Worm (Caenorhabditis elegans) whole organism, late embryonic: ENCODE data around the gene glo-1.

Experiments used
- C38D4.7 ChIP-seq: fragments of 200-800 bp; sonication (Bioruptor generic); optimal IDR thresholded peaks from 2 replicates; lab custom pipeline; 2018; ENCODE audit warnings: mild to moderate bottlenecking, missing genetic modification characterization, moderate library complexity, missing compliant biosample characterization
- T23F11.4 ChIP-seq: fragments of 200-800 bp; sonication (Bioruptor generic); optimal IDR thresholded peaks from 2 replicates; lab custom pipeline; 2018; ENCODE audit warnings: mild to moderate bottlenecking, missing genetic modification characterization, missing compliant biosample characterization
- Y22D7AL.16 ChIP-seq: sonication (generic microtip); optimal IDR thresholded peaks from 2 replicates; lab custom pipeline; 2016; ENCODE audit warnings: missing genetic modification characterization, missing compliant biosample characterization
- ceh-14 ChIP-seq: sonication (generic microtip); optimal IDR thresholded peaks from 2 replicates; lab custom pipeline; 2016; ENCODE audit warnings: missing genotype, missing genetic modification characterization, missing compliant biosample characterization
- ceh-24 ChIP-seq: sonication (generic microtip); optimal IDR thresholded peaks from 2 replicates; lab custom pipeline; 2016; ENCODE audit warnings: mild to moderate bottlenecking, missing genetic modification characterization, missing compliant biosample characterization
- ceh-34 ChIP-seq: sonication (generic microtip); optimal IDR thresholded peaks from 2 replicates; lab custom pipeline; 2016; ENCODE audit warnings: mild to moderate bottlenecking, missing genetic modification characterization, missing compliant biosample characterization
- ceh-45 ChIP-seq: fragments of 200-800 bp; sonication (Bioruptor generic); IDR thresholded peaks from 2 replicates; pipeline ENCODE4 v1.3.6; 2022; ENCODE audit warnings: missing genetic modification reagents, missing genetic modification characterization, missing compliant biosample characterization
- fkh-10 ChIP-seq: fragments of 150-350 bp; optimal IDR thresholded peaks from 2 replicates; lab custom pipeline; 2014; ENCODE audit warnings: missing biosample characterization, missing genetic modification reagents, missing genetic modification characterization
- gmeb-2 ChIP-seq: sonication (generic microtip); optimal IDR thresholded peaks from 2 replicates; lab custom pipeline; 2016; ENCODE audit warnings: missing genetic modification characterization, inconsistent platforms, missing compliant biosample characterization
- hlh-13 ChIP-seq: fragments of 200-800 bp; sonication (Bioruptor generic); optimal IDR thresholded peaks from 2 replicates; lab custom pipeline; 2018; ENCODE audit warnings: mild to moderate bottlenecking, missing genetic modification characterization, missing compliant biosample characterization
- lim-6 ChIP-seq: sonication (generic microtip); optimal IDR thresholded peaks from 2 replicates; lab custom pipeline; 2016; ENCODE audit warnings: missing genetic modification characterization, missing compliant biosample characterization
- madf-2 ChIP-seq: sonication (generic microtip); optimal IDR thresholded peaks from 2 replicates; lab custom pipeline; 2017; ENCODE audit warnings: missing genetic modification characterization, missing compliant biosample characterization
- nfya-1 ChIP-seq: sonication (generic microtip); optimal IDR thresholded peaks from 2 replicates; lab custom pipeline; 2017; ENCODE audit warnings: missing genetic modification characterization, mild to moderate bottlenecking, missing compliant biosample characterization, antibody characterized with exemption, moderate library complexity
- nhr-232 ChIP-seq: sonication (generic microtip); optimal IDR thresholded peaks from 2 replicates; lab custom pipeline; 2016; ENCODE audit warnings: missing genetic modification characterization, missing compliant biosample characterization
- npax-4 ChIP-seq: sonication (generic microtip); optimal IDR thresholded peaks from 2 replicates; lab custom pipeline; 2016; ENCODE audit warnings: missing genetic modification characterization, missing compliant biosample characterization
- pat-9 ChIP-seq: fragments of 200-800 bp; sonication (Bioruptor generic); optimal IDR thresholded peaks from 2 replicates; lab custom pipeline; 2018; ENCODE audit warnings: mild to moderate bottlenecking, missing genetic modification characterization, moderate library complexity, missing compliant biosample characterization
- pax-1 ChIP-seq: fragments of 150-350 bp; optimal IDR thresholded peaks from 2 replicates; lab custom pipeline; 2014; ENCODE audit warnings: missing biosample characterization, missing genetic modification characterization
- ref-2 ChIP-seq: sonication (generic microtip); optimal IDR thresholded peaks from 2 replicates; lab custom pipeline; 2016; ENCODE audit warnings: missing genetic modification characterization, missing compliant biosample characterization
- rnt-1 ChIP-seq: sonication (generic microtip); optimal IDR thresholded peaks from 2 replicates; lab custom pipeline; 2016; ENCODE audit warnings: missing genetic modification characterization, missing compliant biosample characterization
- sox-4 ChIP-seq: sonication (generic microtip); optimal IDR thresholded peaks from 2 replicates; lab custom pipeline; 2017; ENCODE audit warnings: mild to moderate bottlenecking, missing genetic modification characterization, inconsistent platforms, missing compliant biosample characterization
- syd-9 ChIP-seq: sonication (generic microtip); optimal IDR thresholded peaks from 2 replicates; lab custom pipeline; 2016; ENCODE audit warnings: mild to moderate bottlenecking, missing genetic modification characterization, moderate library complexity, missing compliant biosample characterization
- tbx-2 ChIP-seq: sonication (generic microtip); optimal IDR thresholded peaks from 2 replicates; lab custom pipeline; 2016; ENCODE audit warnings: missing genetic modification characterization, missing compliant biosample characterization
- ttx-3 ChIP-seq: sonication (generic microtip); optimal IDR thresholded peaks from 2 replicates; lab custom pipeline; 2016; ENCODE audit warnings: missing genetic modification reagents, missing genetic modification characterization, missing compliant biosample characterization
- unc-42 ChIP-seq: sonication (generic microtip); optimal IDR thresholded peaks from 2 replicates; lab custom pipeline; 2016; ENCODE audit warnings: missing genotype, missing genetic modification characterization, missing compliant biosample characterization
- unc-55 ChIP-seq: sonication (generic microtip); optimal IDR thresholded peaks from 2 replicates; lab custom pipeline; 2017; ENCODE audit warnings: missing biosample characterization, missing genetic modification reagents, missing genetic modification characterization
- unc-86 ChIP-seq: sonication (generic microtip); optimal IDR thresholded peaks from 2 replicates; lab custom pipeline; 2016; ENCODE audit warnings: missing genetic modification characterization, missing compliant biosample characterization

glo-1 gene

ce11 chrX:9851745-9852330 lies 30.2 kb downstream of the glo-1 start, which contains the start of gene lec-7:
Gene lec-7, plus strand, starts transcription at chrX:9852041.
- TF ChIP-seq gmeb-2 (tag; lab: Kevin White, UChicago) = no peak
- TF ChIP-seq ceh-45 (GFP tag; lab: Robert Waterston, UW) = no peak
- no peak for TF ChIP-seq ceh-24 (tag; lab: Kevin White, UChicago)

- TF ChIP-seq T23F11.4 (GFP tag; lab: Kevin White, UChicago) (no peak), npax-4 (tag; lab: Kevin White, UChicago) (no peak)
These were observed 31.8 kb downstream of the glo-1 start, which contains the start of gene lec-8 for ce11 chrX:9850258-9850657. Gene lec-8, plus strand, starts transcription at chrX:9850571.

DNA sequence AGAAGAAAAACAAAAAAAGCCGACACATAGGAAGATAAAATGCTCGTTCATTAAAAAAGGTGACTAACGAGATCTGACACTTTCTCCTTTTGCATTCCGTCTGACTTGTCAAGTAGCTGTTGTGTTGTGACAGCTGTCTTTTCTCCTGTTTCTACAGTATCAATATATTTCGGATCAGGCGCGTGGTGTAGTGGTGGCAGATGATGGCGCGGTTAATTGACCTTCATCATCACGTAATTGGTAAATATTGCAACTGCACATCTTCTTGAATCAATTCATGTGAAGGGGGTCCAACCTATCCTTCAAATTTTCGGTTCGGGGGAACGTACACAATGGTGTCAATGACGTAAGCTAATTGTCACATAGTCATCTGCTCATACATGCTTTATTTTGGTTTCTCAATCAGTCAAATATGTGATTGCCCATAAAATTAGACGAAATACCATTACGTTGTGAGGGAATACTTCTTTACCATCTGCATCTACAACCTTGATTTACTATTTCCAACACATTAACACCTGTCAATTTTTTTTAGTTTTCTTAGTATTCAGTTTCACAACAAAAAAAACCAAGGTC lies 33.7 kb downstream of the glo-1 start:
- no peak for TF ChIP-seq ceh-34 (tag; lab: Kevin White, UChicago)
- no peak for TF ChIP-seq lim-6
- TF ChIP-seq ttx-3 = no peak
- TF ChIP-seq, all 69 proteins: peak for 0

- TF ChIP-seq hlh-13 (GFP tag; lab: Kevin White, UChicago) (no peak), unc-86 (tag; lab: Kevin White, UChicago) (no peak), ceh-34 (tag; lab: Kevin White, UChicago) (no peak), npax-4 (tag; lab: Kevin White, UChicago) (no peak), C38D4.7 (GFP tag; lab: Kevin White, UChicago) (no peak), sox-4 (no peak), fkh-10 (GFP tag; lab: Kevin White, UChicago) (no peak), pax-1 (tag; lab: Kevin White, UChicago) (no peak), pat-9 (tag; lab: Kevin White, UChicago) (no peak), ref-2 (tag; lab: Kevin White, UChicago) (no peak), madf-2 (tag; lab: Kevin White, UChicago) (no peak)
These were observed 35.0 kb downstream of the glo-1 start, which contains the start of gene vab-15 for ce11 chrX:9846975-9847374. Gene vab-15, plus strand, starts transcription at chrX:9847275.

DNA sequence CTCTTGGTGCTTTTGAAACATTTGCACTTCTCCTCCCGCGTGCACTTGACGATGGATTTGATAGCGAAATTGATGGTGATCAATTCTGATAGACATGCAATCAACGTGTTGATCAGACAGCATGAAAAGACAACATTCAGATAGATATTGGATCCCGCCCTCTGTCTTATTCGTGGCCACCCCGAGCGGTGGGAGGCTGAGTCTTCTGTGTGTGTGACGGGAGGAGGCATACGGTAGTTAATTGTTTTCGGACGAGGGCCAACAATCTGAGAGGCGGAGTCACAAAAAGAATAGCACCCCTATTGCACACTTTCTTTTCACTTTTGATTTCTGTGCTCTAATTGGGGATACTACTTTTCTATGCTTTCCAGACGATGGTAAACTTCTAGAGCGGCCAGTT lies 36.1 kb downstream of the glo-1 start:
- TF ChIP-seq unc-42 (tag; lab: Kevin White, UChicago) (no peak), nfya-1 (tag; lab: Kevin White, UChicago) (peak; percentile 27), unc-55 (peak; percentile 14), Y22D7AL.16 (no peak)

DNA sequence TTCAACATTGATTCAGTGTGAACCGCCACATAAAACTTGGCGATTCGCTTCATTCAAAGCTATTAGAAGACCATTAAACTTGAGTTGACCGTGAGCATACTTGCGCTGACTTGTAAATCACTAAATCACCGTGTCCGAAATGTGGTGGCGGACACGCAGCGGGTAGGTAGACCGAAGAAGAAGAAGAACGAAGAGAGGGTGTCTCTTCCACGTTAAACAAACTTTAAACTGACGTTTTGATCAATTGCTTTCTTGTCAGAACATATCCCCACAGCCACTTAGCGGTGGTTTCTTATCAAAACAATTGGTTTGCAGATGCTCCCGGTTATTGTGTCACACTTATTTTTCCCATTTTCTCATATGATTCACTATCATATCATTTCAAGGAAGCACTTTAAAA lies 38.4 kb downstream of the glo-1 start:
- no peak for TF ChIP-seq ceh-14 (tag; lab: Kevin White, UChicago)
- TF ChIP-seq unc-55 = peak; percentile 53

DNA sequence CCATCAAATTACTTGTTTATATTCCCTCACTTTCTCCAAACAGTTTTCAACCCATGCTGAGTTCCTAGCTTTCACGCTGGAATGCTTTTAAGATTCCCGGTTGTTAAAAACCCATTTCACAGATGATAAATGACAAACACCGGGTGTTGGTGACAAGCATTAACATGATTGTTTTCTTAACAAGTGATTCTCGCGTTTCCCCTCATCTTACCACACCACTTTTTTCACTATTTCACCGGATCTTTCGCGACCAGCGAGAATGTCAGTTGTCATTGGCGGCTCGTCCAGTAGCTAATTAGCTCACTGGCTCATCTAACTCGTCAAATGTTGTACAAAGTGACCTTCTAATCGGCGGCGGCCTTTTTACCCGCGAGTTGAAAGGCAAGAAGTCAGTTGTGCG lies 39.9 kb downstream of the glo-1 start:
- peak; percentile 13 for TF ChIP-seq rnt-1
- TF ChIP-seq T23F11.4 (GFP tag; lab: Kevin White, UChicago) = no peak
- no peak for TF ChIP-seq hlh-13 (GFP tag; lab: Kevin White, UChicago)
- no peak for TF ChIP-seq nhr-232 (tag; lab: Kevin White, UChicago)
- TF ChIP-seq, all 69 proteins: peak for 1

- no peak for TF ChIP-seq pat-9 (tag; lab: Kevin White, UChicago)
- peak; percentile 65 for TF ChIP-seq unc-55
- TF ChIP-seq syd-9 (tag; lab: Kevin White, UChicago) = no peak
- TF ChIP-seq tbx-2 (tag; lab: Kevin White, UChicago) = no peak
- TF ChIP-seq, all 69 proteins: peak for 1
These were observed 41.1 kb downstream of the glo-1 start for ce11 chrX:9840864-9841263.
